Worm (Caenorhabditis elegans): Measurements from ENCODE around the gene atg-3.

The atg-3 gene

ce11 chrIV:1053989-1054388 is 43.7 kb downstream of the atg-3 start:
- TF ChIP-seq nhr-237 (tag; optimal IDR thresholded peaks at IDR 0.05) (no peak), lin-39 (tag; optimal IDR thresholded peaks at IDR 0.05) (no peak), ceh-9 (tag; optimal IDR thresholded peaks at IDR 0.05) (no peak), ceh-28 (tag; optimal IDR thresholded peaks at IDR 0.05) (no peak)

- TF ChIP-seq R02D3.7 (tag; optimal IDR thresholded peaks at IDR 0.05) (peak; percentile 95), nhr-237 (tag; optimal IDR thresholded peaks at IDR 0.05) (no peak), hmg-11 (tag; optimal IDR thresholded peaks at IDR 0.05) (peak; percentile 2), ztf-11 (tag; optimal IDR thresholded peaks at IDR 0.05) (no peak), nhr-11 (tag; optimal IDR thresholded peaks at IDR 0.05) (no peak), ceh-82 (tag; optimal IDR thresholded peaks at IDR 0.05) (no peak), nfya-1 (tag; optimal IDR thresholded peaks at IDR 0.05; ENCODE audit: insufficient read depth) (peak; percentile 21), nhr-25 (tag; optimal IDR thresholded peaks at IDR 0.05) (peak; percentile 3), unc-39 (tag; optimal IDR thresholded peaks at IDR 0.05) (no peak), elt-1 (tag; optimal IDR thresholded peaks at IDR 0.05) (no peak), skn-1 (tag; optimal IDR thresholded peaks at IDR 0.05) (no peak), pha-4 (tag; optimal IDR thresholded peaks at IDR 0.05) (peak; percentile 45), lin-15B (tag; optimal IDR thresholded peaks at IDR 0.05) (peak; percentile 64), ama-1 (optimal IDR thresholded peaks at IDR 0.05) (peak; percentile 12)
Observed at ce11 chrIV:1054736-1055135, 44.4 kb downstream of the atg-3 start, which contains the start of gene dcap-1. dcap-1 (minus strand) TSS chrIV:1054794.

- no peak for TF ChIP-seq fos-1 (tag; optimal IDR thresholded peaks at IDR 0.05)
- no peak for TF ChIP-seq skn-1 (tag; optimal IDR thresholded peaks at IDR 0.05)
- no peak for TF ChIP-seq ceh-16 (tag; optimal IDR thresholded peaks at IDR 0.05)
- TF ChIP-seq lin-39 (tag; optimal IDR thresholded peaks at IDR 0.05), result no peak
- TF ChIP-seq mml-1 (tag; optimal IDR thresholded peaks at IDR 0.05), result no peak
- no peak for TF ChIP-seq snpc-4 (tag; optimal IDR thresholded peaks at IDR 0.05)
- no peak for TF ChIP-seq ztf-11 (tag; optimal IDR thresholded peaks at IDR 0.05)
- TF ChIP-seq hmg-11 (tag; optimal IDR thresholded peaks at IDR 0.05), result no peak
- no peak for TF ChIP-seq daf-12 (tag; optimal IDR thresholded peaks at IDR 0.05)
- no peak for TF ChIP-seq nfya-1 (tag; optimal IDR thresholded peaks at IDR 0.05; ENCODE audit: insufficient read depth)
- TF ChIP-seq nhr-12 (tag; optimal IDR thresholded peaks at IDR 0.05), result no peak
- TF ChIP-seq fkh-10 (GFP tag; optimal IDR thresholded peaks at IDR 0.05), result no peak
Observed at ce11 chrIV:1055734-1056133, 45.4 kb downstream of the atg-3 start.

ce11 chrIV:1056263-1056942 is 46.1 kb downstream of the atg-3 start, which contains the start of the genes Y55F3AM.13 and mrps-25:
Y55F3AM.13 (minus strand) TSS chrIV:1056313.
mrps-25 (plus strand) TSS chrIV:1056892.
- TF ChIP-seq lsy-12 (tag; optimal IDR thresholded peaks at IDR 0.05) (no peak), elt-2 (tag; optimal IDR thresholded peaks at IDR 0.05) (no peak), R02D3.7 (tag; optimal IDR thresholded peaks at IDR 0.05) (peak; percentile 90), pqm-1 (tag; optimal IDR thresholded peaks at IDR 0.05) (no peak), lin-15B (tag; optimal IDR thresholded peaks at IDR 0.05) (peak; percentile 65), pha-4 (tag; optimal IDR thresholded peaks at IDR 0.05) (peak; percentile 59), skn-1 (tag; optimal IDR thresholded peaks at IDR 0.05) (no peak), hmg-11 (tag; optimal IDR thresholded peaks at IDR 0.05) (peak; percentile 40), nfya-1 (tag; optimal IDR thresholded peaks at IDR 0.05; ENCODE audit: insufficient read depth) (peak; percentile 20), unc-62 (GFP tag; optimal IDR thresholded peaks at IDR 0.05) (no peak)

- no peak for TF ChIP-seq eor-1 (tag; optimal IDR thresholded peaks at IDR 0.05)
- no peak for TF ChIP-seq nhr-25 (tag; optimal IDR thresholded peaks at IDR 0.05)
- no peak for TF ChIP-seq mml-1 (tag; optimal IDR thresholded peaks at IDR 0.05)
- no peak for TF ChIP-seq pha-4 (tag; optimal IDR thresholded peaks at IDR 0.05)
- TF ChIP-seq elt-2 (tag; optimal IDR thresholded peaks at IDR 0.05), result no peak
- TF ChIP-seq R02D3.7 (tag; optimal IDR thresholded peaks at IDR 0.05), result no peak
- TF ChIP-seq nhr-77 (tag; optimal IDR thresholded peaks at IDR 0.05), result no peak
- no peak for TF ChIP-seq unc-62 (GFP tag; optimal IDR thresholded peaks at IDR 0.05)
- no peak for TF ChIP-seq skn-1 (tag; optimal IDR thresholded peaks at IDR 0.05)
- no peak for TF ChIP-seq ztf-4 (tag; optimal IDR thresholded peaks at IDR 0.05)
- TF ChIP-seq egl-5 (tag; optimal IDR thresholded peaks at IDR 0.05), result no peak
- TF ChIP-seq ztf-11 (tag; optimal IDR thresholded peaks at IDR 0.05), result no peak
- no peak for TF ChIP-seq jun-1 (tag; optimal IDR thresholded peaks at IDR 0.05)
- TF ChIP-seq ama-1 (optimal IDR thresholded peaks at IDR 0.05), result no peak
Observed at ce11 chrIV:1058504-1058903, 48.2 kb downstream of the atg-3 start.
